Fruit fly (Drosophila melanogaster) Kc167 (cell line): ENCODE results near the gene CG32986.

Experiments
- Myc ChIP-seq: fragments of >200 bp; optimal IDR thresholded peaks from 2 replicates; lab custom pipeline; 2017; ENCODE audit warnings: missing external identifiers
- Sin3A ChIP-seq: fragments of >200 bp; optimal IDR thresholded peaks from 2 replicates; lab custom pipeline; 2018; ENCODE audit warnings: missing external identifiers
- h ChIP-seq: fragments of >200 bp; optimal IDR thresholded peaks from 3 replicates; lab custom pipeline; 2018; ENCODE audit warnings: missing external identifiers
- insv ChIP-seq: fragments of >200 bp; optimal IDR thresholded peaks from 3 replicates; lab custom pipeline; 2018; ENCODE audit warnings: missing external identifiers
- psq ChIP-seq: fragments of >200 bp; optimal IDR thresholded peaks from 2 replicates; lab custom pipeline; 2017; ENCODE audit warnings: missing external identifiers
- ttk ChIP-seq: sonication (Bioruptor generic); optimal IDR thresholded peaks from 2 replicates; lab custom pipeline; 2017; ENCODE audit warnings: missing external identifiers

DNA sequence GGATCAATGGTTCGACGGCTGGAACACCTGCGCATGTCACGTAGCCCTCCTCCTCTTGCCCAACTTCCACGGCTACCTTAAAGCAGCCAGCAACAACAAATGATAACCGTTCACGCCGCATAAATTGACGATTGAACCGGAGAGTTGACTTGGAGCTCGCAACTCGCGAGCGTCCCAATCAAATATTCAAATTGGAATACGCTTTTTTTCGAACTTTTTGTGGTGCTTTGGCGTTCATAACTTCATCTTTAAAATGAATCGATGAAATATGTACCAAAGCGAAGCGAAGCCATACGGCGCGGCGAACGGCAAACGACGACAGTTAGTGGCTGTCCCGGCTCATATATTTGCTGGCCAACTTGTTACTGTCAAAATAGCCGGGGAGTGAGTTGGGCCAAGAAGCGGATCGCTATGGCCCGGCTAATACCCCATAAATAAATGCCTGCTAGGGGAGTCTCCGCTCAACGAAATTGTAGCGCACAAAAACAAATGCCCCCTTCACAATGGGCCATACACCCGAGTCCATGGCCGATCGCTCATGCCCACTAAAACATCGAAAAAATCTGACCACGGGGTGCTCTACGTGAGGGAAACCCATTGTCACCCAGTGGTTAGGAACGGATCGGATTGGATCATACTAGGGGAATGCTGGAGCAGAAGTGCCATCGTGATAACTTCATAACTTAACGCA lies 16.8 kb downstream of the CG32986 start:
- TF ChIP-seq insv (lab: Kevin White, UChicago) = no peak
- no peak for TF ChIP-seq h (lab: Kevin White, UChicago)
- no peak for TF ChIP-seq Sin3A (lab: Kevin White, UChicago)
- TF ChIP-seq Myc = no peak
- no peak for TF ChIP-seq psq (lab: Kevin White, UChicago)
- TF ChIP-seq ttk (lab: Kevin White, UChicago) = no peak
